Worm (Caenorhabditis elegans) whole organism, early embryonic: ENCODE results near the gene mig-13.

Experiments
- B0310.2 ChIP-seq: sonication (generic microtip); optimal IDR thresholded peaks from 2 replicates; lab custom pipeline; 2016; ENCODE audit warnings: mild to moderate bottlenecking, missing genetic modification characterization, missing compliant biosample characterization
- F13C5.2 ChIP-seq: sonication (generic microtip); optimal IDR thresholded peaks from 2 replicates; lab custom pipeline; 2017; ENCODE audit warnings: mild to moderate bottlenecking, missing genetic modification characterization, inconsistent platforms, missing compliant biosample characterization
- aly-1 ChIP-seq: sonication (generic microtip); optimal IDR thresholded peaks from 2 replicates; lab custom pipeline; 2016; ENCODE audit warnings: missing genetic modification characterization, missing compliant biosample characterization
- ama-1 ChIP-seq: fragments of 150-350 bp; optimal IDR thresholded peaks from 2 replicates; lab custom pipeline; 2014
- ceh-13 ChIP-seq: fragments of 200-800 bp; sonication (Bioruptor generic); optimal IDR thresholded peaks from 2 replicates; lab custom pipeline; 2018; ENCODE audit warnings: mild to moderate bottlenecking, missing genetic modification characterization, missing compliant biosample characterization
- ceh-36 ChIP-seq: sonication (generic microtip); optimal IDR thresholded peaks from 2 replicates; lab custom pipeline; 2016; ENCODE audit warnings: missing genetic modification characterization, inconsistent platforms, missing compliant biosample characterization
- ets-7 ChIP-seq: sonication (generic microtip); optimal IDR thresholded peaks from 2 replicates; lab custom pipeline; 2016; ENCODE audit warnings: missing genotype, missing genetic modification characterization, missing compliant biosample characterization
- flt-1 ChIP-seq: fragments of 200-800 bp; sonication (Bioruptor generic); IDR thresholded peaks from 2 replicates; pipeline ENCODE4 v1.3.6; 2022; ENCODE audit warnings: missing genetic modification characterization, missing compliant biosample characterization
- hmbx-1 ChIP-seq: sonication (generic microtip); optimal IDR thresholded peaks from 2 replicates; lab custom pipeline; 2016; ENCODE audit warnings: mild to moderate bottlenecking, missing genetic modification characterization, missing compliant biosample characterization
- hmg-4 ChIP-seq: fragments of 200-800 bp; sonication (Bioruptor generic); optimal IDR thresholded peaks from 2 replicates; lab custom pipeline; 2018; ENCODE audit warnings: mild to moderate bottlenecking, missing genetic modification characterization, missing compliant biosample characterization
- hnd-1 ChIP-seq: sonication (generic microtip); optimal IDR thresholded peaks from 2 replicates; lab custom pipeline; 2016; ENCODE audit warnings: missing genetic modification characterization, missing compliant biosample characterization
- pes-1 ChIP-seq: fragments of 200-800 bp; sonication (Bioruptor generic); IDR thresholded peaks from 2 replicates; pipeline ENCODE4 v1.3.6; 2022; ENCODE audit warnings: missing genetic modification reagents, missing genetic modification characterization, missing compliant biosample characterization
- scrt-1 ChIP-seq: fragments of 200-800 bp; sonication (Bioruptor generic); IDR thresholded peaks from 2 replicates; pipeline ENCODE4 v1.3.6; 2022; ENCODE audit warnings: missing genetic modification characterization, missing compliant biosample characterization
- sea-1 ChIP-seq: fragments of 200-800 bp; sonication (Bioruptor generic); conservative IDR thresholded peaks from 2 replicates; pipeline ENCODE4 v1.3.6; 2022; ENCODE audit warnings: missing genetic modification characterization, missing compliant biosample characterization
- tbx-11 ChIP-seq: fragments of 200-800 bp; sonication (Bioruptor generic); IDR thresholded peaks from 2 replicates; pipeline ENCODE4 v1.3.6; 2022; ENCODE audit warnings: missing genetic modification characterization, missing compliant biosample characterization
- tbx-37 ChIP-seq: fragments of 200-800 bp; sonication (Bioruptor generic); conservative IDR thresholded peaks from 2 replicates; pipeline ENCODE4 v1.3.6; 2022; ENCODE audit warnings: missing genetic modification reagents, missing genetic modification characterization, missing compliant biosample characterization
- tra-4 ChIP-seq: sonication (generic microtip); optimal IDR thresholded peaks from 2 replicates; lab custom pipeline; 2017; ENCODE audit warnings: missing genetic modification characterization, missing compliant biosample characterization

The mig-13 gene

ce11 chrX:4800078-4800621 lies at the start of gene mig-13:
Gene mig-13, minus strand, starts transcription at chrX:4800128.
- no peak for TF ChIP-seq flt-1 (GFP tag; lab: Robert Waterston, UW)
- no peak for TF ChIP-seq sea-1 (GFP tag; lab: Robert Waterston, UW)
- TF ChIP-seq F13C5.2 (tag; lab: Kevin White, UChicago): no peak
- TF ChIP-seq ets-7: no peak
- no peak for TF ChIP-seq hmbx-1
- TF ChIP-seq hnd-1 (tag; lab: Kevin White, UChicago): no peak
- no peak for TF ChIP-seq tbx-37 (GFP tag; lab: Robert Waterston, UW)
- TF ChIP-seq scrt-1 (GFP tag; lab: Robert Waterston, UW): no peak

- TF ChIP-seq hnd-1 (tag; lab: Kevin White, UChicago) (no peak), ceh-36 (tag; lab: Kevin White, UChicago) (no peak), tra-4 (tag; lab: Kevin White, UChicago) (no peak), tbx-37 (GFP tag; lab: Robert Waterston, UW) (no peak), sea-1 (GFP tag; lab: Robert Waterston, UW) (no peak), hmbx-1 (no peak), aly-1 (tag; lab: Kevin White, UChicago) (no peak), ets-7 (no peak), scrt-1 (GFP tag; lab: Robert Waterston, UW) (no peak), F13C5.2 (tag; lab: Kevin White, UChicago) (no peak), flt-1 (GFP tag; lab: Robert Waterston, UW) (no peak), pes-1 (GFP tag; lab: Robert Waterston, UW) (no peak), ceh-13 (GFP tag; lab: Kevin White, UChicago) (no peak)
Observed at ce11 chrX:4844765-4845164, 44.8 kb upstream of the mig-13 start.

- TF ChIP-seq ets-7: no peak
- no peak for TF ChIP-seq F13C5.2 (tag; lab: Kevin White, UChicago)
- TF ChIP-seq hmbx-1: no peak
- TF ChIP-seq flt-1 (GFP tag; lab: Robert Waterston, UW): no peak
- TF ChIP-seq ceh-13 (GFP tag; lab: Kevin White, UChicago): no peak
- TF ChIP-seq tbx-11: no peak
- TF ChIP-seq hnd-1 (tag; lab: Kevin White, UChicago): no peak
- TF ChIP-seq ceh-36 (tag; lab: Kevin White, UChicago): no peak
- TF ChIP-seq tra-4 (tag; lab: Kevin White, UChicago): no peak
- TF ChIP-seq scrt-1 (GFP tag; lab: Robert Waterston, UW): no peak
- no peak for TF ChIP-seq B0310.2 (tag; lab: Kevin White, UChicago)
- TF ChIP-seq tbx-37 (GFP tag; lab: Robert Waterston, UW): no peak
- no peak for TF ChIP-seq hmg-4 (GFP tag; lab: Kevin White, UChicago)
- TF ChIP-seq aly-1 (tag; lab: Kevin White, UChicago): no peak
- TF ChIP-seq pes-1 (GFP tag; lab: Robert Waterston, UW): no peak
Observed at ce11 chrX:4842305-4842704, 42.4 kb upstream of the mig-13 start.

- TF ChIP-seq ets-7: no peak
- no peak for TF ChIP-seq aly-1 (tag; lab: Kevin White, UChicago)
- TF ChIP-seq F13C5.2 (tag; lab: Kevin White, UChicago): no peak
- TF ChIP-seq hmg-4 (GFP tag; lab: Kevin White, UChicago): no peak
- TF ChIP-seq flt-1 (GFP tag; lab: Robert Waterston, UW): no peak
- no peak for TF ChIP-seq pes-1 (GFP tag; lab: Robert Waterston, UW)
- TF ChIP-seq B0310.2 (tag; lab: Kevin White, UChicago): no peak
- TF ChIP-seq scrt-1 (GFP tag; lab: Robert Waterston, UW): no peak
- no peak for TF ChIP-seq ama-1
- TF ChIP-seq ceh-13 (GFP tag; lab: Kevin White, UChicago): no peak
- TF ChIP-seq tbx-37 (GFP tag; lab: Robert Waterston, UW): no peak
- no peak for TF ChIP-seq hmbx-1
- TF ChIP-seq ceh-36 (tag; lab: Kevin White, UChicago): no peak
- no peak for TF ChIP-seq tbx-11
- no peak for TF ChIP-seq tra-4 (tag; lab: Kevin White, UChicago)
- TF ChIP-seq hnd-1 (tag; lab: Kevin White, UChicago): no peak
- no peak for TF ChIP-seq sea-1 (GFP tag; lab: Robert Waterston, UW)
Observed at ce11 chrX:4840653-4841052, 40.7 kb upstream of the mig-13 start.

ce11 chrX:4822262-4822661 lies 22.3 kb upstream of the mig-13 start, which contains the start of gene R08E3.1:
Gene R08E3.1, plus strand, starts transcription at chrX:4822647.
- TF ChIP-seq ets-7 (no peak), aly-1 (tag; lab: Kevin White, UChicago) (no peak)

ce11 chrX:4821602-4822001 lies 21.7 kb upstream of the mig-13 start:
- TF ChIP-seq ceh-36 (tag; lab: Kevin White, UChicago) (no peak), B0310.2 (tag; lab: Kevin White, UChicago) (no peak), flt-1 (GFP tag; lab: Robert Waterston, UW) (no peak), sea-1 (GFP tag; lab: Robert Waterston, UW) (no peak), ets-7 (no peak), tbx-37 (GFP tag; lab: Robert Waterston, UW) (no peak), hnd-1 (tag; lab: Kevin White, UChicago) (no peak), aly-1 (tag; lab: Kevin White, UChicago) (no peak), scrt-1 (GFP tag; lab: Robert Waterston, UW) (no peak), ceh-13 (GFP tag; lab: Kevin White, UChicago) (no peak), tbx-11 (no peak), F13C5.2 (tag; lab: Kevin White, UChicago) (no peak), hmbx-1 (no peak), hmg-4 (GFP tag; lab: Kevin White, UChicago) (no peak), ama-1 (no peak)

ce11 chrX:4818872-4819271 lies 18.9 kb upstream of the mig-13 start:
- no peak for TF ChIP-seq hnd-1 (tag; lab: Kevin White, UChicago)
- no peak for TF ChIP-seq tbx-37 (GFP tag; lab: Robert Waterston, UW)
- no peak for TF ChIP-seq B0310.2 (tag; lab: Kevin White, UChicago)
- no peak for TF ChIP-seq pes-1 (GFP tag; lab: Robert Waterston, UW)
- TF ChIP-seq ets-7: no peak
- no peak for TF ChIP-seq scrt-1 (GFP tag; lab: Robert Waterston, UW)
- TF ChIP-seq hmbx-1: no peak
- TF ChIP-seq ceh-13 (GFP tag; lab: Kevin White, UChicago): no peak
- TF ChIP-seq ama-1: no peak
- no peak for TF ChIP-seq aly-1 (tag; lab: Kevin White, UChicago)
- no peak for TF ChIP-seq F13C5.2 (tag; lab: Kevin White, UChicago)
- TF ChIP-seq ceh-36 (tag; lab: Kevin White, UChicago): no peak
- no peak for TF ChIP-seq tbx-11
